Worm (Caenorhabditis elegans) whole organism, mixed stage, embryonic: ENCODE data around the gene feh-1.
A peak's percentile ranks its signal among the peaks of the same experiment; 100 is the strongest.

ENCODE experiments used
- M03D4.4 ChIP-seq: sonication (generic microtip); optimal IDR thresholded peaks from 2 replicates; lab custom pipeline; 2017; ENCODE audit warnings: mild to moderate bottlenecking, missing genetic modification characterization, missing compliant biosample characterization
- bed-3 ChIP-seq: fragments of 200-800 bp; sonication (Bioruptor generic); optimal IDR thresholded peaks from 3 replicates; lab custom pipeline; 2018; ENCODE audit warnings: mild to moderate bottlenecking, missing genetic modification characterization, moderate library complexity, missing compliant biosample characterization
- blmp-1 ChIP-seq: fragments of 150-350 bp; optimal IDR thresholded peaks from 2 replicates; lab custom pipeline; 2014; ENCODE audit warnings: missing biosample characterization, missing genetic modification characterization
- ceh-39 ChIP-seq: fragments of 150-350 bp; optimal IDR thresholded peaks from 2 replicates; lab custom pipeline; 2014; ENCODE audit warnings: missing biosample characterization, missing genetic modification characterization
- ceh-43 ChIP-seq: fragments of 200-800 bp; sonication (Bioruptor generic); optimal IDR thresholded peaks from 2 replicates; lab custom pipeline; 2018; ENCODE audit warnings: mild to moderate bottlenecking, missing genetic modification characterization, moderate library complexity, missing compliant biosample characterization
- ceh-83 ChIP-seq: fragments of 200-800 bp; sonication (Bioruptor generic); optimal IDR thresholded peaks from 2 replicates; lab custom pipeline; 2018; ENCODE audit warnings: mild to moderate bottlenecking, missing genetic modification characterization, missing compliant biosample characterization
- ces-1 ChIP-seq: fragments of 150-350 bp; optimal IDR thresholded peaks from 2 replicates; lab custom pipeline; 2014; ENCODE audit warnings: missing biosample characterization, missing genetic modification reagents, missing genetic modification characterization
- cnd-1 ChIP-seq: fragments of 200-800 bp; sonication (Bioruptor generic); optimal IDR thresholded peaks from 2 replicates; lab custom pipeline; 2018; ENCODE audit warnings: mild to moderate bottlenecking, missing genetic modification characterization, missing compliant biosample characterization
- drap-1 ChIP-seq: fragments of 200-800 bp; sonication (Bioruptor generic); optimal IDR thresholded peaks from 3 replicates; lab custom pipeline; 2018; ENCODE audit warnings: mild to moderate bottlenecking, missing genetic modification characterization, missing compliant biosample characterization
- elt-1 ChIP-seq: sonication (generic microtip); optimal IDR thresholded peaks from 2 replicates; lab custom pipeline; 2017; ENCODE audit warnings: missing genetic modification characterization, mild to moderate bottlenecking, missing compliant biosample characterization, antibody characterized with exemption, moderate library complexity, borderline replicate concordance; ENCODE audit not compliant: insufficient read depth
- elt-3 ChIP-seq: fragments of 150-350 bp; optimal IDR thresholded peaks from 2 replicates; lab custom pipeline; 2014; ENCODE audit warnings: missing biosample characterization, missing genetic modification characterization
- flh-1 ChIP-seq: fragments of 200-800 bp; sonication (Bioruptor generic); optimal IDR thresholded peaks from 2 replicates; lab custom pipeline; 2018; ENCODE audit warnings: mild to moderate bottlenecking, missing genetic modification characterization, moderate library complexity, missing compliant biosample characterization
- ham-2 ChIP-seq: fragments of 200-800 bp; sonication (Bioruptor generic); optimal IDR thresholded peaks from 2 replicates; lab custom pipeline; 2018; ENCODE audit warnings: mild to moderate bottlenecking, missing genetic modification characterization, missing compliant biosample characterization
- hlh-1 ChIP-seq: fragments of 150-350 bp; optimal IDR thresholded peaks from 2 replicates; lab custom pipeline; 2014; ENCODE audit warnings: missing biosample characterization, missing genetic modification reagents, missing genetic modification characterization
- lin-13 ChIP-seq: fragments of 150-350 bp; optimal IDR thresholded peaks from 2 replicates; lab custom pipeline; 2014; ENCODE audit warnings: missing biosample characterization, missing genetic modification characterization
- lin-32 ChIP-seq: fragments of 200-800 bp; sonication (Bioruptor generic); optimal IDR thresholded peaks from 2 replicates; lab custom pipeline; 2018; ENCODE audit warnings: mild to moderate bottlenecking, missing genetic modification characterization, missing compliant biosample characterization
- lsy-2 ChIP-seq: fragments of 150-350 bp; optimal IDR thresholded peaks from 2 replicates; lab custom pipeline; 2014; ENCODE audit warnings: missing biosample characterization, missing genetic modification characterization
- mab-5 ChIP-seq: fragments of 150-350 bp; optimal IDR thresholded peaks from 2 replicates; lab custom pipeline; 2014; ENCODE audit warnings: missing biosample characterization, missing genetic modification characterization
- mep-1 ChIP-seq: fragments of 150-350 bp; optimal IDR thresholded peaks from 2 replicates; lab custom pipeline; 2017; ENCODE audit warnings: missing biosample characterization, missing genetic modification reagents, missing genetic modification characterization, inconsistent platforms
- mls-2 ChIP-seq: sonication (generic microtip); optimal IDR thresholded peaks from 2 replicates; lab custom pipeline; 2016; ENCODE audit warnings: mild to moderate bottlenecking, missing genetic modification characterization, moderate library complexity, missing compliant biosample characterization
- nhr-12 ChIP-seq: fragments of 150-350 bp; optimal IDR thresholded peaks from 2 replicates; lab custom pipeline; 2014; ENCODE audit warnings: missing biosample characterization, missing genetic modification characterization
- nhr-2 ChIP-seq: fragments of 150-350 bp; optimal IDR thresholded peaks from 2 replicates; lab custom pipeline; 2014; ENCODE audit warnings: missing biosample characterization, missing genetic modification characterization
- nhr-237 ChIP-seq: fragments of 150-350 bp; optimal IDR thresholded peaks from 2 replicates; lab custom pipeline; 2014; ENCODE audit warnings: missing biosample characterization, missing genetic modification characterization
- nhr-28 ChIP-seq: fragments of 150-350 bp; optimal IDR thresholded peaks from 2 replicates; lab custom pipeline; 2014; ENCODE audit warnings: missing biosample characterization, missing genetic modification characterization
- nhr-76 ChIP-seq: sonication (generic microtip); optimal IDR thresholded peaks from 2 replicates; lab custom pipeline; 2017; ENCODE audit warnings: missing biosample characterization, missing genetic modification characterization
- pha-4 ChIP-seq: fragments of 150-350 bp; optimal IDR thresholded peaks from 2 replicates; lab custom pipeline; 2018; ENCODE audit warnings: missing biosample characterization, missing genetic modification reagents, missing genetic modification characterization
- snpc-4 ChIP-seq: fragments of 150-350 bp; optimal IDR thresholded peaks from 2 replicates; lab custom pipeline; 2014; ENCODE audit warnings: missing biosample characterization, missing genetic modification characterization
- sptf-1 ChIP-seq: sonication (generic microtip); optimal IDR thresholded peaks from 2 replicates; lab custom pipeline; 2017; ENCODE audit warnings: mild to moderate bottlenecking, missing genetic modification characterization, moderate library complexity, missing compliant biosample characterization
- tbx-8 ChIP-seq: fragments of 200-800 bp; sonication (Bioruptor generic); optimal IDR thresholded peaks from 2 replicates; lab custom pipeline; 2018; ENCODE audit warnings: mild to moderate bottlenecking, missing genetic modification characterization, moderate library complexity, missing compliant biosample characterization
- unc-120 ChIP-seq: sonication (generic microtip); optimal IDR thresholded peaks from 2 replicates; lab custom pipeline; 2017; ENCODE audit warnings: missing genetic modification characterization, missing compliant biosample characterization; ENCODE audit not compliant: poor library complexity, severe bottlenecking
- unc-39 ChIP-seq: fragments of 150-350 bp; optimal IDR thresholded peaks from 2 replicates; lab custom pipeline; 2014; ENCODE audit warnings: missing biosample characterization, missing genetic modification characterization
- unc-62 ChIP-seq: fragments of 150-350 bp; optimal IDR thresholded peaks from 2 replicates; lab custom pipeline; 2014; ENCODE audit warnings: missing biosample characterization, missing genetic modification reagents, missing genetic modification characterization
- zip-8 ChIP-seq: fragments of 150-350 bp; optimal IDR thresholded peaks from 2 replicates; lab custom pipeline; 2014; ENCODE audit warnings: missing biosample characterization, missing genetic modification characterization
- ztf-11 ChIP-seq: fragments of 150-350 bp; optimal IDR thresholded peaks from 2 replicates; lab custom pipeline; 2014; ENCODE audit warnings: missing biosample characterization, missing genetic modification characterization

feh-1 gene

ce11 chrIII:2549620-2550019 is at the start of gene feh-1:
Gene feh-1 (plus strand): TSS chrIII:2549920.
- TF ChIP-seq flh-1 (GFP tag; lab: Kevin White, UChicago) (no peak), lin-32 (no peak), cnd-1 (tag; lab: Kevin White, UChicago) (no peak), mls-2 (no peak), nhr-28 (tag; lab: Kevin White, UChicago) (no peak), M03D4.4 (tag; lab: Kevin White, UChicago) (no peak), ham-2 (GFP tag; lab: Kevin White, UChicago) (no peak), lsy-2 (tag; lab: Kevin White, UChicago) (no peak), blmp-1 (tag; lab: Kevin White, UChicago) (no peak), pha-4 (tag; lab: Kevin White, UChicago) (no peak), zip-8 (tag; lab: Kevin White, UChicago) (no peak), nhr-2 (tag; lab: Kevin White, UChicago) (no peak), ztf-11 (tag; lab: Kevin White, UChicago) (no peak), mab-5 (tag; lab: Kevin White, UChicago) (no peak), elt-3 (no peak), bed-3 (GFP tag; lab: Kevin White, UChicago) (no peak)
- TF ChIP-seq, all 35 proteins: peak for 0

- no peak for TF ChIP-seq sptf-1
- no peak for TF ChIP-seq elt-1
Measured at ce11 chrIII:2506463-2506862, 43.3 kb upstream of the feh-1 start.

DNA sequence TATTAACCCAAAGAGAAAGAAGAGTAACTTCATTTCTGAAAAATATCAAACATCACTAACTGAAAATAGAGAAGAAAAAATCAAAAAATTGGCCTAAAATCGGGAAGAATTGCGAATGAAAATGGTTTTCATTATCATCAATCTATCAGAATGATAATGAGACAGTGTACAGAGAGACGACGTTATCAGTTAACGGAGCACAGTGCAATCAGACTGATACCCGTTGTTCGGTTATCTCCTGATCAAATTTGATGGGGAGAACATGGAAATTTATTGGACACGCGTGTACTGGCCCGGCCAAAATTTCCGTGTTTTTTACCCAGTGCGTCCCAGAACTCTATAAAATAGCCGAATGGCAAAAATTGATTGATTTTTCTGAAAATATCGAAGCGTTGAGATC is 41.8 kb upstream of the feh-1 start, which contains the start of gene Y54F10AM.8:
TSS of gene Y54F10AM.8 (minus strand) at position 35 of the 400 bp plus-strand sequence.
- TF ChIP-seq ceh-39 (tag; lab: Kevin White, UChicago) (no peak), drap-1 (GFP tag; lab: Kevin White, UChicago) (no peak), mls-2 (no peak), elt-3 (no peak), unc-120 (tag; lab: Kevin White, UChicago) (no peak), lin-32 (no peak), hlh-1 (tag; lab: Kevin White, UChicago) (no peak), nhr-2 (tag; lab: Kevin White, UChicago) (no peak), snpc-4 (no peak), ces-1 (GFP tag; lab: Kevin White, UChicago) (no peak), blmp-1 (tag; lab: Kevin White, UChicago) (no peak)

DNA sequence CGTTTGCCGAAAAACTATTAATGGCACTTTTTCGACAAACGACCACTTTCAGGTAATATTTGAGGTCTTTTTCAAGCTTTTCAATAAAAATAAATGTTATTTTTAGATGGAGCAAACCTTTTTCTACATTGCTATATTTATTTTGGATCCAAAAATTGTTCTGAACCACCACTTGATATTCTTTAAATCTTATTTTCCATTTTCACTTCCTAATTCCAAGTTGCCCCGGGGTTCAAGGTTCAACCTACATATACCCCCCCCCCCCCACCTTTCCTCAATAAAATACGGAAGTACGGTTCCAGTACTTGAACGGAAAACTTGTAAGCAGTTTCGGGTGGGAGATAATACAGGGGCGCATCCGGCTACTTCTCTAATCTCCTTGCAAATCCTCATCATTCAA is 41.2 kb upstream of the feh-1 start, which contains the start of gene Y54F10AM.6:
TSS of gene Y54F10AM.6 (plus strand) at position 301 of the 400 bp plus-strand sequence.
- no peak for TF ChIP-seq pha-4 (tag; lab: Kevin White, UChicago)
- TF ChIP-seq mep-1 (tag; lab: Kevin White, UChicago) = no peak
- no peak for TF ChIP-seq nhr-2 (tag; lab: Kevin White, UChicago)
- TF ChIP-seq unc-39 (tag; lab: Kevin White, UChicago) = no peak
- no peak for TF ChIP-seq sptf-1
- no peak for TF ChIP-seq nhr-76 (tag; lab: Kevin White, UChicago)
- no peak for TF ChIP-seq ham-2 (GFP tag; lab: Kevin White, UChicago)
- no peak for TF ChIP-seq nhr-237
- TF ChIP-seq lin-13 (tag; lab: Kevin White, UChicago) = no peak
- TF ChIP-seq unc-120 (tag; lab: Kevin White, UChicago) = no peak
- no peak for TF ChIP-seq nhr-28 (tag; lab: Kevin White, UChicago)
- TF ChIP-seq bed-3 (GFP tag; lab: Kevin White, UChicago) = no peak
- no peak for TF ChIP-seq hlh-1 (tag; lab: Kevin White, UChicago)
- no peak for TF ChIP-seq ceh-83 (GFP tag; lab: Kevin White, UChicago)

- no peak for TF ChIP-seq unc-62 (GFP tag; lab: Kevin White, UChicago)
Measured at ce11 chrIII:2515461-2515860, 34.3 kb upstream of the feh-1 start.

- no peak for TF ChIP-seq nhr-28 (tag; lab: Kevin White, UChicago)
- peak; percentile 77 for TF ChIP-seq pha-4 (tag; lab: Kevin White, UChicago)
- no peak for TF ChIP-seq cnd-1 (tag; lab: Kevin White, UChicago)
- peak; percentile 97 for TF ChIP-seq mep-1 (tag; lab: Kevin White, UChicago)
- no peak for TF ChIP-seq tbx-8 (GFP tag; lab: Kevin White, UChicago)
- TF ChIP-seq M03D4.4 (tag; lab: Kevin White, UChicago) = peak; percentile 7
- peak; percentile 91 for TF ChIP-seq lsy-2 (tag; lab: Kevin White, UChicago)
- peak; percentile 84 for TF ChIP-seq unc-120 (tag; lab: Kevin White, UChicago)
- peak; percentile 67 for TF ChIP-seq ces-1 (GFP tag; lab: Kevin White, UChicago)
- no peak for TF ChIP-seq mls-2
- no peak for TF ChIP-seq snpc-4
- TF ChIP-seq unc-62 (GFP tag; lab: Kevin White, UChicago) = peak; percentile 46
- no peak for TF ChIP-seq blmp-1 (tag; lab: Kevin White, UChicago)
- peak; percentile 12 for TF ChIP-seq ztf-11 (tag; lab: Kevin White, UChicago)
- TF ChIP-seq lin-13 (tag; lab: Kevin White, UChicago) = peak; percentile 96
- no peak for TF ChIP-seq bed-3 (GFP tag; lab: Kevin White, UChicago)
- TF ChIP-seq drap-1 (GFP tag; lab: Kevin White, UChicago) = no peak
- no peak for TF ChIP-seq ceh-43 (GFP tag; lab: Kevin White, UChicago)
- TF ChIP-seq ham-2 (GFP tag; lab: Kevin White, UChicago) = peak; percentile 8
- peak; percentile 0 for TF ChIP-seq mab-5 (tag; lab: Kevin White, UChicago)
- peak; percentile 66 for TF ChIP-seq hlh-1 (tag; lab: Kevin White, UChicago)
- TF ChIP-seq ceh-39 (tag; lab: Kevin White, UChicago) = peak; percentile 83
- TF ChIP-seq nhr-237 = peak; percentile 88
- no peak for TF ChIP-seq lin-32
- no peak for TF ChIP-seq unc-39 (tag; lab: Kevin White, UChicago)
- peak; percentile 29 for TF ChIP-seq nhr-2 (tag; lab: Kevin White, UChicago)
- TF ChIP-seq nhr-76 (tag; lab: Kevin White, UChicago) = no peak
- TF ChIP-seq nhr-12 (tag; lab: Kevin White, UChicago) = no peak
Measured at ce11 chrIII:2528621-2529113, 21.1 kb upstream of the feh-1 start, which contains the start of the genes Y54F10AM.15, rbc-2 and ndua-8. Gene Y54F10AM.15 (minus strand): TSS chrIII:2528679. Gene rbc-2 (minus strand): TSS chrIII:2528689. Gene ndua-8 (plus strand): TSS chrIII:2529063.
